Worm (Caenorhabditis elegans): ENCODE results near the gene fbxb-3.
A peak's percentile ranks its signal among the peaks of the same experiment; 100 is the strongest.
"Not testable (repeated sequence)": the region's sequence is repeated elsewhere in the genome, so short reads cannot be mapped to it uniquely, and the experiment has no call there.

fbxb-3 gene

DNA sequence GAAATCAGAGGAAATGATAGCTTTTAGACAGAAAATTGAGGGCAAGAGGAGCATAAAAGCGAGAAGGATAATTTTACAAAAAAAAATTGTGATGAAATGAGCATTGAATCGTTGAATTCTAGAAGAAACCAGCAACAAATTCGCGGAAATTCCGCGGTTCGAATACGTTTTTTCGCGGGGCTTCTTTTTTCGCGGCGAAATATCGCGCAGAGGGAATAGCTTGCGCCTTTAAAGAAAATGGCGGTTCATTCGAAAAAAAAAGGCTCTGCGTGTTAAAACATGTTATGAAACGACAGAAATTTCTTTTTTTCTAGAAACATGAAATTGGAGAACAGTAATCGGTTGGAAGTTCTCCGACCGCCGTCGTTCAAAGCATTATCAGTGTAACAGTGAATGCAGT lies 16.3 kb upstream of the fbxb-3 start:
- no peak for TF ChIP-seq elt-3 (tag; optimal IDR thresholded peaks at IDR 0.05)
- no peak for TF ChIP-seq nhr-237 (tag; optimal IDR thresholded peaks at IDR 0.05)
- TF ChIP-seq R02D3.7 (tag; optimal IDR thresholded peaks at IDR 0.05): no peak
- TF ChIP-seq elt-2 (tag; optimal IDR thresholded peaks at IDR 0.05): no peak
- TF ChIP-seq snpc-4 (tag; optimal IDR thresholded peaks at IDR 0.05): peak; percentile 60
- peak; percentile 40 for TF ChIP-seq pha-4 (tag; optimal IDR thresholded peaks at IDR 0.05)
- TF ChIP-seq fkh-2 (tag; optimal IDR thresholded peaks at IDR 0.05): no peak
- peak; percentile 30 for TF ChIP-seq ama-1 (optimal IDR thresholded peaks at IDR 0.05)
- TF ChIP-seq nhr-11 (tag; optimal IDR thresholded peaks at IDR 0.05): no peak
- peak; percentile 70 for TF ChIP-seq nfya-1 (tag; optimal IDR thresholded peaks at IDR 0.05; ENCODE audit: insufficient read depth)
- TF ChIP-seq ztf-11 (tag; optimal IDR thresholded peaks at IDR 0.05): no peak
- TF ChIP-seq ceh-28 (tag; optimal IDR thresholded peaks at IDR 0.05): no peak
- TF ChIP-seq hmg-11 (tag; optimal IDR thresholded peaks at IDR 0.05): peak; percentile 16
- TF ChIP-seq ceh-82 (tag; optimal IDR thresholded peaks at IDR 0.05): no peak
- peak; percentile 13 for TF ChIP-seq lsy-12 (tag; optimal IDR thresholded peaks at IDR 0.05)
- TF ChIP-seq nhr-25 (tag; optimal IDR thresholded peaks at IDR 0.05): peak; percentile 45
- TF ChIP-seq unc-39 (tag; optimal IDR thresholded peaks at IDR 0.05): no peak
- TF ChIP-seq lin-15B (tag; optimal IDR thresholded peaks at IDR 0.05): peak; percentile 71
- TF ChIP-seq daf-12 (tag; optimal IDR thresholded peaks at IDR 0.05): no peak
- TF ChIP-seq pqm-1 (tag; optimal IDR thresholded peaks at IDR 0.05): no peak
- no peak for TF ChIP-seq fos-1 (tag; optimal IDR thresholded peaks at IDR 0.05)
- peak; percentile 55 for TF ChIP-seq nhr-23 (tag; optimal IDR thresholded peaks at IDR 0.05)
- no peak for TF ChIP-seq skn-1 (tag; optimal IDR thresholded peaks at IDR 0.05)
- TF ChIP-seq ZK546.5 (tag; optimal IDR thresholded peaks at IDR 0.05): no peak
- no peak for TF ChIP-seq jun-1 (tag; optimal IDR thresholded peaks at IDR 0.05)
- no peak for TF ChIP-seq unc-62 (GFP tag; optimal IDR thresholded peaks at IDR 0.05)
- no peak for TF ChIP-seq nhr-76 (tag; optimal IDR thresholded peaks at IDR 0.05)
- TF ChIP-seq tbx-2 (tag; optimal IDR thresholded peaks at IDR 0.05): no peak
- TF ChIP-seq lin-39 (tag; optimal IDR thresholded peaks at IDR 0.05): peak; percentile 40

- not testable (repeated sequence) for TF ChIP-seq lin-15B, elt-3, eor-1 (tag; optimal IDR thresholded peaks at IDR 0.05)
These were observed 10.7 kb upstream of the fbxb-3 start, which contains the start of gene M117.6 for ce11 chrIV:11828012-11828411. Gene M117.6 (minus strand): TSS chrIV:11828112.

ce11 chrIV:11833456-11833855 lies 5.3 kb upstream of the fbxb-3 start, which contains the start of gene M117.4:
Gene M117.4 (minus strand): TSS chrIV:11833556.
- no peak for TF ChIP-seq aly-2 (tag; optimal IDR thresholded peaks at IDR 0.05)
- no peak for TF ChIP-seq ztf-4 (tag; optimal IDR thresholded peaks at IDR 0.05)
- TF ChIP-seq ceh-16 (tag; optimal IDR thresholded peaks at IDR 0.05): no peak
- TF ChIP-seq eor-1 (tag; optimal IDR thresholded peaks at IDR 0.05): no peak
- no peak for TF ChIP-seq ceh-9 (tag; optimal IDR thresholded peaks at IDR 0.05)
- no peak for TF ChIP-seq nfya-1 (tag; optimal IDR thresholded peaks at IDR 0.05; ENCODE audit: insufficient read depth)
- TF ChIP-seq skn-1 (tag; optimal IDR thresholded peaks at IDR 0.05): no peak
- TF ChIP-seq nhr-28 (tag; optimal IDR thresholded peaks at IDR 0.05): no peak
- TF ChIP-seq elt-1 (tag; optimal IDR thresholded peaks at IDR 0.05): no peak
- TF ChIP-seq ztf-11 (tag; optimal IDR thresholded peaks at IDR 0.05): no peak
- TF ChIP-seq egl-5 (tag; optimal IDR thresholded peaks at IDR 0.05): no peak
- no peak for TF ChIP-seq fkh-2 (tag; optimal IDR thresholded peaks at IDR 0.05)
- TF ChIP-seq nhr-11 (tag; optimal IDR thresholded peaks at IDR 0.05): no peak
- TF ChIP-seq nhr-237 (tag; optimal IDR thresholded peaks at IDR 0.05): no peak
- no peak for TF ChIP-seq ceh-28 (tag; optimal IDR thresholded peaks at IDR 0.05)
- no peak for TF ChIP-seq elt-2 (tag; optimal IDR thresholded peaks at IDR 0.05)
- TF ChIP-seq nhr-43 (tag; optimal IDR thresholded peaks at IDR 0.05; ENCODE audit: poor library complexity, severe bottlenecking): no peak
- TF ChIP-seq fos-1 (tag; optimal IDR thresholded peaks at IDR 0.05): no peak
- no peak for TF ChIP-seq nhr-23 (tag; optimal IDR thresholded peaks at IDR 0.05)

DNA sequence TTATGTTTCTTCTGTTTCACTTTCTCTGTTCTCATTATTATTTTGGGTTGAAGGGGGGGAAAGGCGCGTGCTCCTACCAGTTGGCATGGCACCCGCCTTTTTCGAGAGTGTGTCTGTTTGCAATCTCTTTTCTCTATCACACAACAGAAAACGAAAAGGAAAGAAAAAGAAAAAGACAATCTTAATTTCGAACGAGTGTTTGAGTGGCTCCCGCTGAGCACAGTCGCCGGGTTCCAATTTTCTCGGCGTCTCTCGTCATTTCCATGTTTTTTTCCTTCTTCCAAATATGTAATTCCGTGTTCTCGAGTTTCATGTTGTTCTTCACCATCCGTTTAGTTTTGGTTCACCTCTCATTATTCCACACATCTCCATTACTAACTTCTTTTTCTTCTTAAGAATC lies 3.4 kb downstream of the fbxb-3 start, which contains the start of gene F38H4.3:
F38H4.3 (plus strand) TSS at position 301 of the 400 bp plus-strand sequence.
- TF ChIP-seq egl-27 (tag; optimal IDR thresholded peaks at IDR 0.05): no peak
- peak; percentile 56 for TF ChIP-seq pha-4 (tag; optimal IDR thresholded peaks at IDR 0.05)
- no peak for TF ChIP-seq lin-15B (tag; optimal IDR thresholded peaks at IDR 0.05)

Measured in whole organism, L3 larva.